Worm (Caenorhabditis elegans) whole organism, L3 larva: ENCODE measurements around the gene acr-21.

Source experiments
- R02D3.7 ChIP-seq: fragments of 150-350 bp; optimal IDR thresholded peaks from 2 replicates; lab custom pipeline; 2014; ENCODE audit warnings: missing biosample characterization, missing genetic modification characterization
- ZK546.5 ChIP-seq: sonication (generic microtip); optimal IDR thresholded peaks from 2 replicates; lab custom pipeline; 2017; ENCODE audit warnings: missing biosample characterization, missing genetic modification characterization
- aly-2 ChIP-seq: fragments of 150-350 bp; optimal IDR thresholded peaks from 2 replicates; lab custom pipeline; 2014; ENCODE audit warnings: missing biosample characterization, missing genetic modification characterization
- ama-1 ChIP-seq: fragments of 150-350 bp; optimal IDR thresholded peaks from 2 replicates; lab custom pipeline; 2018
- ceh-16 ChIP-seq: sonication (generic microtip); optimal IDR thresholded peaks from 2 replicates; lab custom pipeline; 2017; ENCODE audit warnings: missing biosample characterization, missing genetic modification characterization
- ceh-28 ChIP-seq: fragments of 150-350 bp; optimal IDR thresholded peaks from 2 replicates; lab custom pipeline; 2014; ENCODE audit warnings: missing biosample characterization, missing genetic modification reagents, missing genetic modification characterization
- ceh-82 ChIP-seq: fragments of 150-350 bp; optimal IDR thresholded peaks from 2 replicates; lab custom pipeline; 2014; ENCODE audit warnings: missing biosample characterization, missing genetic modification characterization
- ceh-9 ChIP-seq: sonication (generic microtip); optimal IDR thresholded peaks from 2 replicates; lab custom pipeline; 2018; ENCODE audit warnings: missing biosample characterization, missing genetic modification characterization
- daf-12 ChIP-seq: fragments of 150-350 bp; optimal IDR thresholded peaks from 2 replicates; lab custom pipeline; 2014; ENCODE audit warnings: missing biosample characterization, missing genetic modification reagents, missing genetic modification characterization
- egl-27 ChIP-seq: sonication (generic microtip); optimal IDR thresholded peaks from 4 replicates; lab custom pipeline; 2017; ENCODE audit warnings: missing biosample characterization, missing genetic modification reagents, missing genetic modification characterization
- egl-5 ChIP-seq: fragments of 150-350 bp; optimal IDR thresholded peaks from 2 replicates; lab custom pipeline; 2017; ENCODE audit warnings: missing biosample characterization, missing genetic modification reagents, missing genetic modification characterization, inconsistent platforms
- elt-2 ChIP-seq: sonication (generic microtip); optimal IDR thresholded peaks from 2 replicates; lab custom pipeline; 2016; ENCODE audit warnings: missing genetic modification reagents, mild to moderate bottlenecking, missing genetic modification characterization, missing compliant biosample characterization
- elt-3 ChIP-seq, 3 experiments: fragments of 150-350 bp in 1 of 3; sonication (generic microtip) in 2 of 3; optimal IDR thresholded peaks; 2 replicates in 2 of 3; 4 replicates in 1 of 3; lab custom pipeline; 2014 to 2017; ENCODE audit warnings: missing biosample characterization in 3 of 3, missing genetic modification characterization in 3 of 3
- fkh-10 ChIP-seq: sonication (generic microtip); optimal IDR thresholded peaks from 2 replicates; lab custom pipeline; 2017; ENCODE audit warnings: missing biosample characterization, missing genetic modification reagents, missing genetic modification characterization
- fkh-2 ChIP-seq: fragments of 150-350 bp; optimal IDR thresholded peaks from 2 replicates; lab custom pipeline; 2014; ENCODE audit warnings: missing biosample characterization, missing genetic modification reagents, missing genetic modification characterization
- hmg-11 ChIP-seq: sonication (generic microtip); optimal IDR thresholded peaks from 2 replicates; lab custom pipeline; 2016; ENCODE audit warnings: missing genetic modification characterization, missing compliant biosample characterization
- jun-1 ChIP-seq: fragments of 150-350 bp; optimal IDR thresholded peaks from 2 replicates; lab custom pipeline; 2014; ENCODE audit warnings: missing biosample characterization, missing genetic modification reagents, missing genetic modification characterization
- lin-15B ChIP-seq: fragments of 150-350 bp; optimal IDR thresholded peaks from 2 replicates; lab custom pipeline; 2014; ENCODE audit warnings: missing biosample characterization, missing genetic modification characterization
- lsy-12 ChIP-seq: sonication (generic microtip); optimal IDR thresholded peaks from 2 replicates; lab custom pipeline; 2016; ENCODE audit warnings: mild to moderate bottlenecking, missing genetic modification characterization, missing compliant biosample characterization
- mdl-1 ChIP-seq: fragments of 150-350 bp; optimal IDR thresholded peaks from 2 replicates; lab custom pipeline; 2014; ENCODE audit warnings: missing biosample characterization, missing genetic modification characterization
- mml-1 ChIP-seq: fragments of 150-350 bp; sonication (generic microtip); optimal IDR thresholded peaks from 3 replicates; lab custom pipeline; 2014; ENCODE audit warnings: missing biosample characterization, missing genetic modification characterization
- nfya-1 ChIP-seq: sonication (generic microtip); optimal IDR thresholded peaks from 2 replicates; lab custom pipeline; 2017; ENCODE audit warnings: missing genetic modification characterization, mild to moderate bottlenecking, missing compliant biosample characterization, antibody characterized with exemption, moderate library complexity; ENCODE audit not compliant: insufficient read depth
- nhr-11 ChIP-seq: fragments of 150-350 bp; optimal IDR thresholded peaks from 2 replicates; lab custom pipeline; 2014; ENCODE audit warnings: missing biosample characterization, missing genetic modification characterization
- nhr-12 ChIP-seq: fragments of 150-350 bp; optimal IDR thresholded peaks from 2 replicates; lab custom pipeline; 2014; ENCODE audit warnings: missing biosample characterization, missing genetic modification characterization
- nhr-23 ChIP-seq: fragments of 150-350 bp; optimal IDR thresholded peaks from 2 replicates; lab custom pipeline; 2014; ENCODE audit warnings: missing biosample characterization, missing genetic modification reagents, missing genetic modification characterization
- nhr-237 ChIP-seq: fragments of 150-350 bp; optimal IDR thresholded peaks from 2 replicates; lab custom pipeline; 2014; ENCODE audit warnings: missing biosample characterization, missing genetic modification characterization
- nhr-25 ChIP-seq: sonication (generic microtip); optimal IDR thresholded peaks from 2 replicates; lab custom pipeline; 2017; ENCODE audit warnings: missing biosample characterization, missing genetic modification characterization
- nhr-28 ChIP-seq: fragments of 150-350 bp; optimal IDR thresholded peaks from 2 replicates; lab custom pipeline; 2014; ENCODE audit warnings: missing biosample characterization, missing genetic modification characterization
- nhr-43 ChIP-seq: sonication (generic microtip); optimal IDR thresholded peaks from 2 replicates; lab custom pipeline; 2016; ENCODE audit warnings: mild to moderate bottlenecking, missing genetic modification characterization, missing compliant biosample characterization; ENCODE audit not compliant: poor library complexity, severe bottlenecking
- nhr-67 ChIP-seq: fragments of 150-350 bp; optimal IDR thresholded peaks from 2 replicates; lab custom pipeline; 2014; ENCODE audit warnings: missing biosample characterization, missing genetic modification characterization
- nhr-77 ChIP-seq: fragments of 150-350 bp; optimal IDR thresholded peaks from 2 replicates; lab custom pipeline; 2014; ENCODE audit warnings: missing biosample characterization, missing genetic modification characterization
- pha-4 ChIP-seq: fragments of 150-350 bp; optimal IDR thresholded peaks from 2 replicates; lab custom pipeline; 2014; ENCODE audit warnings: missing biosample characterization, missing genetic modification reagents, missing genetic modification characterization
- pqm-1 ChIP-seq: fragments of 150-350 bp; optimal IDR thresholded peaks from 2 replicates; lab custom pipeline; 2017; ENCODE audit warnings: missing biosample characterization, missing genetic modification characterization, inconsistent platforms
- skn-1 ChIP-seq: fragments of 150-350 bp; optimal IDR thresholded peaks from 2 replicates; lab custom pipeline; 2014; ENCODE audit warnings: missing biosample characterization, missing genetic modification characterization
- snpc-4 ChIP-seq: fragments of 150-350 bp; optimal IDR thresholded peaks from 2 replicates; lab custom pipeline; 2014; ENCODE audit warnings: missing biosample characterization, missing genetic modification characterization
- tbx-2 ChIP-seq: sonication (generic microtip); optimal IDR thresholded peaks from 2 replicates; lab custom pipeline; 2016; ENCODE audit warnings: mild to moderate bottlenecking, missing genetic modification characterization, missing compliant biosample characterization
- unc-39 ChIP-seq: sonication (generic microtip); optimal IDR thresholded peaks from 4 replicates; lab custom pipeline; 2017; ENCODE audit warnings: missing biosample characterization, missing genetic modification characterization
- unc-62 ChIP-seq: fragments of 150-350 bp; sonication (generic microtip); optimal IDR thresholded peaks from 4 replicates; lab custom pipeline; 2014; ENCODE audit warnings: missing biosample characterization, missing genetic modification reagents, missing genetic modification characterization
- zag-1 ChIP-seq: fragments of 150-350 bp; optimal IDR thresholded peaks from 2 replicates; lab custom pipeline; 2014; ENCODE audit warnings: missing biosample characterization, missing genetic modification characterization
- ztf-11 ChIP-seq: fragments of 150-350 bp; optimal IDR thresholded peaks from 2 replicates; lab custom pipeline; 2014; ENCODE audit warnings: missing biosample characterization, missing genetic modification characterization
- ztf-4 ChIP-seq: fragments of 150-350 bp; optimal IDR thresholded peaks from 2 replicates; lab custom pipeline; 2014; ENCODE audit warnings: missing biosample characterization, missing genetic modification characterization

Gene acr-21

DNA sequence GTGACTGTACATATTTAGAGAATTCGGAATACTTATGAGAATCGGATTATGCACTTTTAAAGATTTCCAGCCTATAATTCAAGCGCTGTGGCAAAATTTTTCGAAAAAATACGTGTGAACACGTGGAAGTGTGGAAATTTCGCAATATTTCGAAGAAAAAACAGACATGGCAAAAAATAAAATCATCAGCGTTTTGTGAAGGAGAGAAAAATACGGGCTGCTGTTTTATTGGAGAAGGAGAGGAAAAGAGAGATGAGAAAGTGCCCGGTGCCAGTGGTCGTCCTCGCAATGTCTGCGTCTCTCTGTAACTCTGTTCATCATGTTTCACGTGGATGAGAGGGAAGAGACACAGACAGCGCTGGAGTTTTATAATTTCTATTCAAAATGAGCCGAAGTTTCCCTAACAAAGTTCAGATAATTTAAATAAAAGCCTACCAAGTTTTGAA is 24.4 kb downstream of the acr-21 start (continued):
- no peak for TF ChIP-seq ceh-82 (tag; lab: Kevin White, UChicago)
- TF ChIP-seq skn-1 (tag; lab: Kevin White, UChicago), result peak; percentile 49
- TF ChIP-seq elt-3 (tag; optimal IDR thresholded peaks at IDR 0.05; lab: Kevin White, UChicago), result no peak
- no peak for TF ChIP-seq ceh-9
- TF ChIP-seq ceh-16 (tag; lab: Kevin White, UChicago), result no peak
- peak; percentile 60 for TF ChIP-seq elt-2 (tag; lab: Kevin White, UChicago)
- peak; percentile 8 for TF ChIP-seq pqm-1 (tag; lab: Kevin White, UChicago)
- TF ChIP-seq R02D3.7 (tag; lab: Kevin White, UChicago), result peak; percentile 52
- peak; percentile 60 for TF ChIP-seq nhr-43
- peak; percentile 95 for TF ChIP-seq ama-1 (lab: Kevin White, UChicago)
- TF ChIP-seq nhr-237, result no peak
- TF ChIP-seq nhr-67 (tag; lab: Kevin White, UChicago), result no peak
- TF ChIP-seq unc-39 (tag; lab: Kevin White, UChicago), result no peak
- no peak for TF ChIP-seq fkh-10 (GFP tag; lab: Kevin White, UChicago)
- TF ChIP-seq nhr-12 (tag; lab: Kevin White, UChicago), result no peak
- TF ChIP-seq zag-1 (tag; lab: Kevin White, UChicago), result no peak
- TF ChIP-seq nfya-1 (tag; lab: Kevin White, UChicago), result peak; percentile 86
- TF ChIP-seq hmg-11 (tag; lab: Kevin White, UChicago), result peak; percentile 69
- TF ChIP-seq nhr-77 (tag; lab: Kevin White, UChicago), result peak; percentile 31
- no peak for TF ChIP-seq egl-27 (tag; lab: Kevin White, UChicago)
- no peak for TF ChIP-seq ZK546.5 (tag; lab: Kevin White, UChicago)

DNA sequence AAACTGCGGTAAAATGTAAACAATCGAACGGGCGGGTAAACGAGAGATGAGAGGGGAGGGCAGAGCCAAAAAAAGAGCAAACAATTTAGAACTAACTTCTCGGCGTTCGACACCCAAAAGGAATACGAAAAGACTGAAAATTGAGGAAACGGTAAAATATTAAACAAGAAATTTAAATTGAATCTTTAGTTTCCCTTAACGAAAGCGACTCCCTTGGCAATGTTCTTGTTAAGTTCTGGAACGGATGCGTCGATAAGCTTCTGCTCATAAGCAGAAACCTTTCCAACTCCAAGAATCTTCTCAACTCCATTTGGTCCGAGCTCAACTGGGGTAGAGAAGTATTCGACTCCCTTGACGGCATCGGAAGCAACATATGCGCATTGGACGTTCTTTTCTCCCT is 25.0 kb downstream of the acr-21 start:
- TF ChIP-seq nhr-77 (tag; lab: Kevin White, UChicago) (no peak), pha-4 (tag; lab: Kevin White, UChicago) (peak; percentile 64)

ce11 chrIII:6607067-6607466 is 25.4 kb downstream of the acr-21 start:
- no peak for TF ChIP-seq lsy-12
- TF ChIP-seq aly-2 (tag; lab: Kevin White, UChicago), result no peak
- TF ChIP-seq ama-1 (lab: Kevin White, UChicago), result peak; percentile 45
- no peak for TF ChIP-seq skn-1 (tag; lab: Kevin White, UChicago)
- no peak for TF ChIP-seq fkh-2
- no peak for TF ChIP-seq elt-3 (tag; optimal IDR thresholded peaks at IDR 0.05; lab: Kevin White, UChicago)
- no peak for TF ChIP-seq nfya-1 (tag; lab: Kevin White, UChicago)
- peak; percentile 28 for TF ChIP-seq elt-2 (tag; lab: Kevin White, UChicago)
- TF ChIP-seq snpc-4 (tag; lab: Kevin White, UChicago), result no peak
- no peak for TF ChIP-seq egl-27 (tag; lab: Kevin White, UChicago)
- TF ChIP-seq ZK546.5 (tag; lab: Kevin White, UChicago), result no peak
- no peak for TF ChIP-seq nhr-43
- TF ChIP-seq fkh-10 (GFP tag; lab: Kevin White, UChicago), result no peak
- no peak for TF ChIP-seq daf-12 (tag; lab: Kevin White, UChicago)
- TF ChIP-seq unc-62 (GFP tag; lab: Kevin White, UChicago), result no peak
- no peak for TF ChIP-seq nhr-237
- TF ChIP-seq mdl-1 (tag; lab: Kevin White, UChicago), result no peak
- no peak for TF ChIP-seq nhr-25

DNA sequence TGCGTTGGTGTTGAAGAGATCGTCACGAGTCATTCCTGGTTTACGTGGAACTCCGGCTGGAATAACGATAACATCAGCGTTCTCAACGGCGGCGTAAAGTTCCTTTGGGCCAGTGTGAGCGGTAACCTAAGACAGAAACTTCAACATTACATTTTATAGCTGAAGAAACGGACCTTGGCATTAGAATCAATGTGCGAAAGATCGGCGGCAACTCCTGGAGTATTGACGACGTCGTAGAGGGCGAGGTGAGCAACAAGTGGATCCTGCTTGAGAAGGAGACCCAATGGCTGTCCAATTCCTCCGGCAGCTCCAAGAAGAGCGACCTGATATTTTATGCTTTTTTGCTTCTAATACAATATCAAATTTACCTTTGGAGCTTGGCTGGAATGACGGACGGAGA is 26.0 kb downstream of the acr-21 start:
- TF ChIP-seq ztf-11 (tag; lab: Kevin White, UChicago), result no peak
- no peak for TF ChIP-seq ceh-9
- TF ChIP-seq pqm-1 (tag; lab: Kevin White, UChicago), result no peak
- no peak for TF ChIP-seq ceh-82 (tag; lab: Kevin White, UChicago)
- no peak for TF ChIP-seq pha-4 (tag; lab: Kevin White, UChicago)
- TF ChIP-seq ztf-4 (tag; lab: Kevin White, UChicago), result no peak

ce11 chrIII:6608101-6608672 is 26.5 kb downstream of the acr-21 start, which contains the start of the genes mdh-2 and F20H11.4:
Gene mdh-2 (minus strand): TSS chrIII:6608106.
Gene F20H11.4 (plus strand): TSS chrIII:6608622.
- TF ChIP-seq egl-5 (tag; lab: Kevin White, UChicago) (peak; percentile 43), nhr-28 (tag; lab: Kevin White, UChicago) (no peak), elt-3 (tag; optimal IDR thresholded peaks at IDR 0.05; lab: Kevin White, UChicago) (no peak), egl-27 (tag; lab: Kevin White, UChicago) (no peak), aly-2 (tag; lab: Kevin White, UChicago) (no peak), nhr-25 (peak; percentile 87), ceh-16 (tag; lab: Kevin White, UChicago) (no peak), nhr-67 (tag; lab: Kevin White, UChicago) (no peak), ama-1 (lab: Kevin White, UChicago) (no peak), lsy-12 (peak; percentile 16), tbx-2 (tag; lab: Kevin White, UChicago) (no peak), mml-1 (tag; lab: Kevin White, UChicago) (no peak), unc-39 (tag; lab: Kevin White, UChicago) (no peak), hmg-11 (tag; lab: Kevin White, UChicago) (peak; percentile 73), pqm-1 (tag; lab: Kevin White, UChicago) (peak; percentile 34), nhr-43 (peak; percentile 49), daf-12 (tag; lab: Kevin White, UChicago) (no peak), nhr-11 (tag; lab: Kevin White, UChicago) (no peak), lin-15B (tag; lab: Kevin White, UChicago) (peak; percentile 86), ceh-28 (tag; lab: Kevin White, UChicago) (peak; percentile 14), skn-1 (tag; lab: Kevin White, UChicago) (peak; percentile 66), nhr-23 (tag; lab: Kevin White, UChicago) (peak; percentile 70), jun-1 (tag; lab: Kevin White, UChicago) (peak; percentile 27)
